Fruit fly (Drosophila melanogaster): Measurements from ENCODE around the gene CG15478.

Gene CG15478

DNA sequence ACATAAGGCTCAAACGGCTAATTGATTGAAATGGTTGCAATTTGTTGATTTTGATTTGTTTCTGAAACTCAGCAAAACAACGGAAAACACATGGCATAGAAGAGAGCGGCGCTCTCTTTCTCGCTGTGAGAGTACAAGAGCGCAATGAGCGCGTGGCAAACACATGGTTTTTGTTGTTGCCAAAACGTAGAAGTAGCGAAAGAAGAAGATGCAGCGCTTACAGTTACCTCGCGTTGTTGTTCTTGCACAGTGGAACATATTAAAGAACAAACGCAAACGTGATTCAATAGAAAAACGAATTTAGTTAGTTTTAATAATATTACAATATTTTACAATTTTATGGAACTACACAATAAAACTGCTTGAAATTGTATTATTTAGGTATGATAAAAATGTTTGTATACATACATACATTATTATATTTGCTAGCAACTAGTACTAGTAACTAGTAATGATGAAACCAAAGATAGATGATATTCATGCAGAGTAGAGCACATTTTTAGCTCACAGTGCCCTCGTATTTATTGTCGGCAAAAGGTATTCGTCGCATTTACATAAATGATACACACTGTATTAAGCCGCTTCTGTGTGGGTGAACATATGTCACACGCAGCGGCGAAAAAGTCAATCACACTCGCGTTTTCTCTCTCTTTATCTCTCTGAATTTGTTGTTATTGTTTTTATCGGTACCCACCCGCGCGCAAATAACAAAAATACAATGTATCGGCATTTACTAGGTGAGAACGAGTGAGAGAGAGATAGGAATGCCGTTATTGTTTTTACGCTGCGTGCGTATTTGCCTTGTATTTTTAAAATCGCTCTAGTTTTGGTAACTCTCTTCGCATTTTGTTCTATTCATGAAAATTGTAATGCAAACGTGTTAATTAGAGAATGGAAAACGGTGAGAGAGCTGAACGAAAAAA is 12.3 kb downstream of the CG15478 start (continued):
- peak; percentile 60 for TF ChIP-seq ap (GFP tag; IDR thresholded peaks at IDR 0.05)
- peak; percentile 80 for TF ChIP-seq ttk (GFP tag; IDR thresholded peaks at IDR 0.05)
- peak; percentile 72 for TF ChIP-seq Antp (GFP tag; optimal IDR thresholded peaks at IDR 0.05)
- peak in 1 of 2 experiments; percentile 96 for TF ChIP-seq Eip74EF (GFP tag; optimal IDR thresholded peaks at IDR 0.05)
- TF ChIP-seq CG3065 (GFP tag; optimal IDR thresholded peaks at IDR 0.05), result peak; percentile 83
- peak in 1 of 2 experiments; percentile 68 for TF ChIP-seq tll (GFP tag; optimal IDR thresholded peaks at IDR 0.05)
- TF ChIP-seq CG7357 (GFP tag; IDR thresholded peaks at IDR 0.05), result peak; percentile 82
- peak; percentile 86 for TF ChIP-seq CG18764 (GFP tag; optimal IDR thresholded peaks at IDR 0.05)
- peak; percentile 77 for TF ChIP-seq oc (tag; optimal IDR thresholded peaks at IDR 0.05)
- peak; percentile 68 for TF ChIP-seq gcm2 (GFP tag; optimal IDR thresholded peaks at IDR 0.05)
- TF ChIP-seq yki (optimal IDR thresholded peaks at IDR 0.05), result peak; percentile 78
- TF ChIP-seq Med (GFP tag), result peak; percentile 96
- peak; percentile 98 for TF ChIP-seq CG18262 (tag; optimal IDR thresholded peaks at IDR 0.05)
- TF ChIP-seq CG4282 (GFP tag; optimal IDR thresholded peaks at IDR 0.05), result peak; percentile 81
- TF ChIP-seq chif (GFP tag; optimal IDR thresholded peaks at IDR 0.05), result peak; percentile 74 to 84
- peak; percentile 97 for TF ChIP-seq CG18599 (GFP tag; optimal IDR thresholded peaks at IDR 0.05)
- no peak for TF ChIP-seq lov (optimal IDR thresholded peaks at IDR 0.05)
- no peak for TF ChIP-seq lov (GFP tag; IDR thresholded peaks at IDR 0.05)
- peak; percentile 88 for TF ChIP-seq CG4328 (GFP tag; optimal IDR thresholded peaks at IDR 0.05)
- peak; percentile 93 for TF ChIP-seq ind (GFP tag; optimal IDR thresholded peaks at IDR 0.05)
- TF ChIP-seq CG3995 (GFP tag; optimal IDR thresholded peaks at IDR 0.05), result peak; percentile 74
- TF ChIP-seq tgo (GFP tag; IDR thresholded peaks at IDR 0.05), result peak; percentile 84
- TF ChIP-seq Oli (tag; optimal IDR thresholded peaks at IDR 0.05), result peak; percentile 97
- TF ChIP-seq sc (optimal IDR thresholded peaks at IDR 0.05), result no peak
- peak; percentile 94 for TF ChIP-seq sc (GFP tag; optimal IDR thresholded peaks at IDR 0.05)
- peak in 1 of 2 experiments; percentile 82 for TF ChIP-seq Hr78 (GFP tag; optimal IDR thresholded peaks at IDR 0.05)
- peak; percentile 93 for TF ChIP-seq Atf6 (GFP tag; IDR thresholded peaks at IDR 0.05)
- peak; percentile 96 for TF ChIP-seq phol (tag; optimal IDR thresholded peaks at IDR 0.05)
- peak; percentile 94 for TF ChIP-seq CG17829 (tag; optimal IDR thresholded peaks at IDR 0.05)
- TF ChIP-seq CG17612 (GFP tag; IDR thresholded peaks at IDR 0.05), result peak; percentile 66
- TF ChIP-seq CG17186 (GFP tag; optimal IDR thresholded peaks at IDR 0.05), result peak; percentile 56
- TF ChIP-seq peb (GFP tag; IDR thresholded peaks at IDR 0.05), result peak; percentile 61; the same call in 1 of the 2 replicates
- TF ChIP-seq CG10565 (GFP tag; optimal IDR thresholded peaks at IDR 0.05), result peak; percentile 65
- TF ChIP-seq zf30C (GFP tag; optimal IDR thresholded peaks at IDR 0.05), result no peak
- peak; percentile 49; the same call in 1 of the 3 replicates for TF ChIP-seq otp (GFP tag; IDR thresholded peaks at IDR 0.05)
- TF ChIP-seq wdn (GFP tag; IDR thresholded peaks at IDR 0.05), result peak; percentile 80
- TF ChIP-seq Mrtf (GFP tag; IDR thresholded peaks at IDR 0.05), result no peak; the same call in 1 of the 3 replicates
- peak; percentile 94 for TF ChIP-seq BtbVII (GFP tag; optimal IDR thresholded peaks at IDR 0.05)
- peak; percentile 24; the same call in 1 of the 3 replicates for TF ChIP-seq C15 (GFP tag; IDR thresholded peaks at IDR 0.05)
- peak; percentile 90 for TF ChIP-seq kay (GFP tag; optimal IDR thresholded peaks at IDR 0.05)
- TF ChIP-seq Neu2 (GFP tag; optimal IDR thresholded peaks at IDR 0.05; ENCODE audit: borderline replicate concordance), result no peak
- peak; percentile 94 for TF ChIP-seq Sox102F (GFP tag; optimal IDR thresholded peaks at IDR 0.05)
- TF ChIP-seq eyg (GFP tag; optimal IDR thresholded peaks at IDR 0.05), result peak; percentile 22
- peak; percentile 93 for TF ChIP-seq D19A (tag; optimal IDR thresholded peaks at IDR 0.05)
- peak; percentile 85 for TF ChIP-seq zen (tag; optimal IDR thresholded peaks at IDR 0.05)
- peak; percentile 85 for TF ChIP-seq stc (GFP tag; IDR thresholded peaks at IDR 0.05)
- peak; percentile 69 to 95 for TF ChIP-seq bsh (GFP tag; optimal IDR thresholded peaks at IDR 0.05)
- TF ChIP-seq CG14014 (GFP tag; IDR thresholded peaks at IDR 0.05), result peak; percentile 86

Data from whole organism, embryonic.